Fruit fly (Drosophila melanogaster) Kc167 (cell line): Measurements from ENCODE around the gene CG10164.

Experiments
- Myc ChIP-seq: fragments of >200 bp; optimal IDR thresholded peaks from 2 replicates; lab custom pipeline; 2017; ENCODE audit warnings: missing external identifiers
- Sin3A ChIP-seq: fragments of >200 bp; optimal IDR thresholded peaks from 2 replicates; lab custom pipeline; 2018; ENCODE audit warnings: missing external identifiers
- h ChIP-seq: fragments of >200 bp; optimal IDR thresholded peaks from 3 replicates; lab custom pipeline; 2018; ENCODE audit warnings: missing external identifiers
- insv ChIP-seq: fragments of >200 bp; optimal IDR thresholded peaks from 3 replicates; lab custom pipeline; 2018; ENCODE audit warnings: missing external identifiers
- psq ChIP-seq: fragments of >200 bp; optimal IDR thresholded peaks from 2 replicates; lab custom pipeline; 2017; ENCODE audit warnings: missing external identifiers
- ttk ChIP-seq: sonication (Bioruptor generic); optimal IDR thresholded peaks from 2 replicates; lab custom pipeline; 2017; ENCODE audit warnings: missing external identifiers

The CG10164 gene

dm6 chr3R:23530886-23531285 lies 25.9 kb downstream of the CG10164 start, which contains the start of gene CG10175:
Gene CG10175 (minus strand): TSS chr3R:23530986.
- TF ChIP-seq Sin3A, result no peak
- no peak for TF ChIP-seq psq (lab: Kevin White, UChicago)
- no peak for TF ChIP-seq ttk (lab: Kevin White, UChicago)

- no peak for TF ChIP-seq ttk (lab: Kevin White, UChicago)
These were observed 29.3 kb downstream of the CG10164 start for dm6 chr3R:23527396-23527795.

- TF ChIP-seq h (no peak), insv (no peak), Myc (lab: Kevin White, UChicago) (no peak), psq (lab: Kevin White, UChicago) (no peak), Sin3A (no peak), ttk (lab: Kevin White, UChicago) (no peak)
These were observed 30.7 kb downstream of the CG10164 start for dm6 chr3R:23526069-23526468.

- no peak for TF ChIP-seq psq (lab: Kevin White, UChicago)
- no peak for TF ChIP-seq h
- no peak for TF ChIP-seq Myc (lab: Kevin White, UChicago)
- TF ChIP-seq ttk (lab: Kevin White, UChicago), result no peak
- no peak for TF ChIP-seq insv
- TF ChIP-seq Sin3A, result no peak
These were observed 34.4 kb downstream of the CG10164 start for dm6 chr3R:23522296-23522695.

dm6 chr3R:23521483-23521882 lies 35.3 kb downstream of the CG10164 start, which contains the start of gene CG10177:
Gene CG10177 (minus strand): TSS chr3R:23521583.
- TF ChIP-seq Myc (lab: Kevin White, UChicago) (no peak), h (no peak), ttk (lab: Kevin White, UChicago) (no peak), psq (lab: Kevin White, UChicago) (no peak), Sin3A (no peak), insv (no peak)

- TF ChIP-seq Sin3A, result no peak
- no peak for TF ChIP-seq psq (lab: Kevin White, UChicago)
- no peak for TF ChIP-seq insv
- no peak for TF ChIP-seq h
These were observed 37.2 kb downstream of the CG10164 start, which contains the start of gene Irk2 for dm6 chr3R:23519395-23520101. Gene Irk2 (minus strand): TSS chr3R:23519445.

- TF ChIP-seq ttk (lab: Kevin White, UChicago) (no peak), Sin3A (no peak), insv (no peak), h (no peak), psq (lab: Kevin White, UChicago) (no peak), Myc (lab: Kevin White, UChicago) (no peak)
These were observed 45.4 kb downstream of the CG10164 start for dm6 chr3R:23511356-23511755.

dm6 chr3R:23509408-23509940 lies 47.3 kb downstream of the CG10164 start:
- no peak for TF ChIP-seq ttk (lab: Kevin White, UChicago)
- TF ChIP-seq Sin3A, result no peak

dm6 chr3R:23508304-23508703 lies 48.4 kb downstream of the CG10164 start:
- TF ChIP-seq insv (no peak), Myc (lab: Kevin White, UChicago) (no peak), Sin3A (no peak), ttk (lab: Kevin White, UChicago) (no peak), psq (lab: Kevin White, UChicago) (no peak), h (no peak)

dm6 chr3R:23507376-23507775 lies 49.4 kb downstream of the CG10164 start, which contains the start of gene CG34289:
Gene CG34289 (minus strand): TSS chr3R:23507476.
- TF ChIP-seq h, result no peak
- TF ChIP-seq psq (lab: Kevin White, UChicago), result no peak
- no peak for TF ChIP-seq Sin3A
- no peak for TF ChIP-seq insv
- TF ChIP-seq ttk (lab: Kevin White, UChicago), result no peak
- no peak for TF ChIP-seq Myc (lab: Kevin White, UChicago)

- TF ChIP-seq Sin3A (no peak), h (no peak), psq (lab: Kevin White, UChicago) (no peak), ttk (lab: Kevin White, UChicago) (no peak), Myc (lab: Kevin White, UChicago) (no peak)
These were observed 52.0 kb downstream of the CG10164 start for dm6 chr3R:23504760-23505159.
